Fruit fly (Drosophila melanogaster): ENCODE results near the gene Chrac-14.

dm6 chr2L:8451497-8451896 is 14.3 kb downstream of the Chrac-14 start:
- TF ChIP-seq dmrt93B (GFP tag; optimal IDR thresholded peaks at IDR 0.05) (no peak), Abd-B (GFP tag; optimal IDR thresholded peaks at IDR 0.05) (no peak), pan (optimal IDR thresholded peaks at IDR 0.05) (no peak)
